Worm (Caenorhabditis elegans) whole organism, young adult: ENCODE measurements around the gene C49C3.21.

ENCODE experiments used
- C17E4.6 ChIP-seq: fragments of 200-800 bp; sonication (Bioruptor generic); IDR thresholded peaks from 2 replicates; pipeline ENCODE4 v1.3.6; 2022; ENCODE audit warnings: missing genetic modification reagents, missing genetic modification characterization, missing compliant biosample characterization
- F49E8.2 ChIP-seq: sonication (generic microtip); optimal IDR thresholded peaks from 3 replicates; lab custom pipeline; 2017; ENCODE audit warnings: missing genetic modification characterization, mild to moderate bottlenecking, missing compliant biosample characterization, antibody characterized with exemption, moderate library complexity; ENCODE audit not compliant: insufficient read depth
- Y79H2A.3 ChIP-seq: fragments of 200-800 bp; sonication (Bioruptor generic); conservative IDR thresholded peaks from 2 replicates; pipeline ENCODE4 v1.3.6; 2022; ENCODE audit warnings: missing genetic modification reagents, missing genetic modification characterization, missing compliant biosample characterization
- ama-1 ChIP-seq, 3 experiments: fragments of 150-350 bp in 1 of 3; sonication (generic microtip) in 2 of 3; optimal IDR thresholded peaks; 2 replicates each; lab custom pipeline; 2014 to 2018; ENCODE audit warnings: missing biosample characterization in 2 of 3, missing genetic modification characterization in 2 of 3, missing genetic modification reagents in 2 of 3
- dpl-1 ChIP-seq: fragments of 150-350 bp; optimal IDR thresholded peaks from 2 replicates; lab custom pipeline; 2014; ENCODE audit warnings: missing biosample characterization, missing genetic modification reagents, missing genetic modification characterization
- ets-4 ChIP-seq: fragments of 200-800 bp; sonication (Bioruptor generic); optimal IDR thresholded peaks from 2 replicates; lab custom pipeline; 2018; ENCODE audit warnings: mild to moderate bottlenecking, missing genetic modification characterization, missing compliant biosample characterization
- fkh-3 ChIP-seq: sonication (generic microtip); optimal IDR thresholded peaks from 2 replicates; lab custom pipeline; 2016; ENCODE audit warnings: mild to moderate bottlenecking, missing genetic modification characterization, missing compliant biosample characterization
- hlh-26 ChIP-seq: fragments of 200-800 bp; sonication (Bioruptor generic); conservative IDR thresholded peaks from 2 replicates; pipeline ENCODE4 v1.3.6; 2022; ENCODE audit warnings: missing genetic modification reagents, missing genetic modification characterization, missing compliant biosample characterization
- lin-35 ChIP-seq, 3 experiments: fragments of 150-350 bp in 2 of 3; sonication (generic microtip) in 1 of 3; optimal IDR thresholded peaks; 2 replicates each; lab custom pipeline; 2014 to 2018; ENCODE audit warnings: missing biosample characterization in 3 of 3, missing genetic modification characterization in 3 of 3, missing genetic modification reagents in 3 of 3
- madf-8 ChIP-seq: fragments of 200-800 bp; sonication (Bioruptor generic); conservative IDR thresholded peaks from 2 replicates; pipeline ENCODE4 v1.3.6; 2022; ENCODE audit warnings: missing genetic modification reagents, missing genetic modification characterization, missing compliant biosample characterization
- snpc-4 ChIP-seq, 5 experiments: fragments of 150-350 bp in 1 of 5; sonication (generic microtip) in 4 of 5; optimal IDR thresholded peaks; 2 replicates each; lab custom pipeline; 2014 to 2018; ENCODE audit warnings: missing genetic modification characterization in 5 of 5, missing biosample characterization in 3 of 5, antibody characterized with exemption in 2 of 5, mild to moderate bottlenecking in 2 of 5, missing compliant biosample characterization in 2 of 5, missing genotype in 2 of 5, moderate library complexity in 2 of 5, missing genetic modification reagents in 1 of 5
- ztf-6 ChIP-seq: fragments of 200-800 bp; sonication (Bioruptor generic); IDR thresholded peaks from 2 replicates; pipeline ENCODE4 v1.3.6; 2022; ENCODE audit warnings: missing genetic modification reagents, missing genetic modification characterization, missing compliant biosample characterization

DNA sequence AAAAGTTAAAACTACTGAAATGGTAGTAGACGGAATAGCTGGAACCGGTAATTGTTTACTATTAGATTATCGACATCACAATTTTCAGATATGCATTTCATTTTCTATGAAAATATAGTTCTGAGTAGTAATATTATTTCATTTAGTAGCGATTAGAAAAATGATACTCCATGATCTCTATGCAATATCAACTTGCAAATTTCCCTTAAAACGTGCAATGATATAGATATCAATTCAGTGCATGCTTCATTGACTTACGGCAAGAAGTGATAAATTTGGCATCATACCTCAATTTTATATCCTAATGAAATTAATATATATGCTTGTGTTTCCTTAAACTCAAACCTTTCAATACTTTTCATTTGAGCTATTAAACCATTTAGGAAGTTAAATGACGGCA lies at the start of gene C49C3.21:
- TF ChIP-seq madf-8 (GFP tag; lab: Robert Waterston, UW) (no peak), hlh-26 (no peak), fkh-3 (tag; lab: Kevin White, UChicago) (no peak), snpc-4 (GFP tag; optimal IDR thresholded peaks at IDR 0.05; lab: Kevin White, UChicago) (no peak), snpc-4 (tag; optimal IDR thresholded peaks at IDR 0.05; lab: Kevin White, UChicago) (no peak), F49E8.2 (no peak), lin-35 (GFP tag; optimal IDR thresholded peaks at IDR 0.05; lab: Kevin White, UChicago) (no peak), ztf-6 (GFP tag; lab: Robert Waterston, UW) (no peak), dpl-1 (GFP tag; lab: Kevin White, UChicago) (no peak), Y79H2A.3 (no peak), C17E4.6 (GFP tag; lab: Robert Waterston, UW) (no peak), ets-4 (GFP tag; lab: Kevin White, UChicago) (no peak), ama-1 (optimal IDR thresholded peaks at IDR 0.05; lab: Kevin White, UChicago) (no peak), ama-1 (GFP tag; optimal IDR thresholded peaks at IDR 0.05; lab: Kevin White, UChicago) (no peak)
